Fruit fly (Drosophila melanogaster) whole organism, embryonic: ENCODE measurements around the gene Irbp18.

Source experiments
- Atf6 ChIP-seq: fragments of 200-800 bp; sonication (Bioruptor generic); IDR thresholded peaks from 2 replicates; pipeline ENCODE4 v1.3.6; 2022; ENCODE audit warnings: missing biosample characterization, missing genetic modification characterization
- CG12769 ChIP-seq: fragments of 200-800 bp; sonication (Bioruptor generic); optimal IDR thresholded peaks from 2 replicates; lab custom pipeline; 2019; ENCODE audit warnings: missing biosample characterization, mild to moderate bottlenecking, missing genetic modification characterization, moderate library complexity
- CG13624 ChIP-seq: fragments of 200-800 bp; sonication (Bioruptor generic); optimal IDR thresholded peaks from 2 replicates; lab custom pipeline; 2016; ENCODE audit warnings: missing biosample characterization, missing genetic modification characterization
- CG14710 ChIP-seq: fragments of 200-800 bp; sonication (Bioruptor generic); optimal IDR thresholded peaks from 3 replicates; lab custom pipeline; 2019; ENCODE audit warnings: missing biosample characterization, mild to moderate bottlenecking, missing genetic modification characterization, moderate library complexity
- CG15011 ChIP-seq: fragments of 200-800 bp; sonication (Bioruptor generic); optimal IDR thresholded peaks from 3 replicates; lab custom pipeline; 2018; ENCODE audit warnings: missing biosample characterization, mild to moderate bottlenecking, missing genetic modification characterization
- CG17802 ChIP-seq: fragments of 200-800 bp; sonication (Bioruptor generic); optimal IDR thresholded peaks from 2 replicates; lab custom pipeline; 2018; ENCODE audit warnings: missing biosample characterization, mild to moderate bottlenecking, missing genetic modification characterization, moderate library complexity
- CG17912 ChIP-seq: fragments of 200-800 bp; sonication (Bioruptor generic); optimal IDR thresholded peaks from 2 replicates; lab custom pipeline; 2018; ENCODE audit warnings: missing biosample characterization, mild to moderate bottlenecking, missing genetic modification characterization
- CG1792 ChIP-seq: fragments of 200-800 bp; sonication (Bioruptor generic); optimal IDR thresholded peaks from 2 replicates; lab custom pipeline; 2016; ENCODE audit warnings: missing biosample characterization, missing genetic modification characterization
- CG1832 ChIP-seq: fragments of 200-800 bp; sonication (Bioruptor generic); optimal IDR thresholded peaks from 2 replicates; lab custom pipeline; 2017; ENCODE audit warnings: missing biosample characterization, mild to moderate bottlenecking, missing genetic modification characterization, inconsistent platforms
- CG18476 ChIP-seq: fragments of 200-800 bp; sonication (Bioruptor generic); optimal IDR thresholded peaks from 2 replicates; lab custom pipeline; 2016; ENCODE audit warnings: missing biosample characterization, mild to moderate bottlenecking, missing genetic modification characterization
- CG2678 ChIP-seq: fragments of 200-800 bp; sonication (Bioruptor generic); optimal IDR thresholded peaks from 3 replicates; lab custom pipeline; 2019; ENCODE audit warnings: missing biosample characterization, mild to moderate bottlenecking, missing genetic modification characterization, moderate library complexity
- CG30431 ChIP-seq: fragments of 200-800 bp; sonication (Bioruptor generic); optimal IDR thresholded peaks from 2 replicates; lab custom pipeline; 2017; ENCODE audit warnings: missing biosample characterization, missing genetic modification characterization
- CG31388 ChIP-seq: fragments of 200-800 bp; sonication (Bioruptor generic); optimal IDR thresholded peaks from 2 replicates; lab custom pipeline; 2016; ENCODE audit warnings: missing biosample characterization, missing genetic modification characterization
- CG31441 ChIP-seq: fragments of 200-800 bp; sonication (Bioruptor generic); IDR thresholded peaks from 2 replicates; pipeline ENCODE4 v1.3.6; 2022; ENCODE audit warnings: missing biosample characterization, missing genetic modification characterization
- CG3163 ChIP-seq: fragments of 200-800 bp; sonication (Bioruptor generic); optimal IDR thresholded peaks from 3 replicates; lab custom pipeline; 2016; ENCODE audit warnings: missing biosample characterization, missing genetic modification characterization
- CG34376 ChIP-seq: fragments of 200-800 bp; sonication (Bioruptor generic); optimal IDR thresholded peaks from 2 replicates; lab custom pipeline; 2018; ENCODE audit warnings: missing biosample characterization, mild to moderate bottlenecking, missing genetic modification characterization
- CG5953 ChIP-seq: fragments of 200-800 bp; sonication (Bioruptor generic); IDR thresholded peaks from 2 replicates; pipeline ENCODE4 v1.3.6; 2022; ENCODE audit warnings: missing biosample characterization, missing genetic modification characterization
- CG6654 ChIP-seq: fragments of 200-800 bp; sonication (Bioruptor generic); optimal IDR thresholded peaks from 2 replicates; lab custom pipeline; 2017; ENCODE audit warnings: missing biosample characterization, mild to moderate bottlenecking, missing genetic modification characterization
- CG7357 ChIP-seq: fragments of 200-800 bp; sonication (Bioruptor generic); IDR thresholded peaks from 3 replicates; pipeline ENCODE4 v1.3.6; 2022; ENCODE audit warnings: missing biosample characterization, missing genetic modification characterization
- CG7372 ChIP-seq: fragments of 200-800 bp; sonication (Bioruptor generic); IDR thresholded peaks from 2 replicates; pipeline ENCODE4 v1.3.6; 2022; ENCODE audit warnings: missing biosample characterization, missing genetic modification characterization
- CG7786 ChIP-seq: fragments of 200-800 bp; sonication (Bioruptor generic); optimal IDR thresholded peaks from 2 replicates; lab custom pipeline; 2016; ENCODE audit warnings: missing biosample characterization, missing genetic modification characterization
- CG7839 ChIP-seq: fragments of 200-800 bp; sonication (Bioruptor generic); optimal IDR thresholded peaks from 3 replicates; lab custom pipeline; 2018; ENCODE audit warnings: missing biosample characterization, mild to moderate bottlenecking, missing genetic modification characterization, moderate library complexity
- CoRest ChIP-seq: fragments of 200-800 bp; sonication (Bioruptor generic); optimal IDR thresholded peaks from 3 replicates; lab custom pipeline; 2018; ENCODE audit warnings: missing biosample characterization, mild to moderate bottlenecking, missing genetic modification characterization, moderate library complexity
- Dp ChIP-seq: fragments of 200-800 bp; sonication (Bioruptor generic); optimal IDR thresholded peaks from 2 replicates; lab custom pipeline; 2018; ENCODE audit warnings: missing biosample characterization, mild to moderate bottlenecking, missing genetic modification characterization, moderate library complexity
- Eip74EF ChIP-seq, 2 experiments: fragments of 200-800 bp in 1 of 2; fragments of >200 bp in 1 of 2; sonication (Bioruptor generic) in 1 of 2; optimal IDR thresholded peaks; 2 replicates each; lab custom pipeline; 2017 to 2019; ENCODE audit warnings: missing biosample characterization in 2 of 2, missing genetic modification characterization in 2 of 2, mild to moderate bottlenecking in 1 of 2, moderate library complexity in 1 of 2
- Hsf ChIP-seq: fragments of 200-800 bp; sonication (Bioruptor generic); optimal IDR thresholded peaks from 3 replicates; lab custom pipeline; 2016; ENCODE audit warnings: missing biosample characterization, missing genetic modification characterization
- MBD-R2 ChIP-seq: fragments of 200-800 bp; sonication (Bioruptor generic); IDR thresholded peaks from 2 replicates; pipeline ENCODE4 v1.3.6; 2022; ENCODE audit warnings: missing biosample characterization, missing genetic modification characterization
- Med ChIP-seq: fragments of 200-800 bp; sonication (Bioruptor generic); peaks from one replicate; lab custom pipeline; 2016; ENCODE audit warnings: missing biosample characterization, missing genetic modification characterization, mild to moderate bottlenecking, inconsistent platforms, moderate library complexity
- Mes4 ChIP-seq: fragments of 200-800 bp; sonication (Bioruptor generic); optimal IDR thresholded peaks from 2 replicates; lab custom pipeline; 2016; ENCODE audit warnings: missing biosample characterization, missing genetic modification characterization
- NfI ChIP-seq: fragments of 200-800 bp; sonication (Bioruptor generic); optimal IDR thresholded peaks from 3 replicates; lab custom pipeline; 2018; ENCODE audit warnings: missing biosample characterization, mild to moderate bottlenecking, missing genetic modification characterization, moderate library complexity
- ab ChIP-seq: fragments of 200-800 bp; sonication (Bioruptor generic); optimal IDR thresholded peaks from 2 replicates; lab custom pipeline; 2016; ENCODE audit warnings: missing biosample characterization, missing genetic modification characterization
- ap ChIP-seq: fragments of 200-800 bp; sonication (Bioruptor generic); IDR thresholded peaks from 2 replicates; pipeline ENCODE4 v1.3.6; 2022; ENCODE audit warnings: missing biosample characterization, missing genetic modification characterization
- ara ChIP-seq: fragments of 200-800 bp; sonication (Bioruptor generic); IDR thresholded peaks from 2 replicates; pipeline ENCODE4 v1.3.6; 2022; ENCODE audit warnings: missing biosample characterization, missing genetic modification characterization
- chm ChIP-seq: fragments of 200-800 bp; sonication (Bioruptor generic); IDR thresholded peaks from 2 replicates; pipeline ENCODE4 v1.3.6; 2022; ENCODE audit warnings: missing biosample characterization, missing genetic modification characterization
- crc ChIP-seq: fragments of 200-800 bp; sonication (Bioruptor generic); optimal IDR thresholded peaks from 2 replicates; lab custom pipeline; 2016; ENCODE audit warnings: missing biosample characterization, missing genetic modification characterization
- crol ChIP-seq: fragments of 200-800 bp; sonication (Bioruptor generic); IDR thresholded peaks from 2 replicates; pipeline ENCODE4 v1.3.6; 2022; ENCODE audit warnings: missing biosample characterization, missing genetic modification characterization
- fu2 ChIP-seq: fragments of 200-800 bp; sonication (Bioruptor generic); optimal IDR thresholded peaks from 2 replicates; lab custom pipeline; 2016; ENCODE audit warnings: missing biosample characterization, missing genetic modification characterization
- jigr1 ChIP-seq: fragments of 200-800 bp; sonication (Bioruptor generic); IDR thresholded peaks from 3 replicates; pipeline ENCODE4 v1.3.6; 2022; ENCODE audit warnings: missing biosample characterization, missing genetic modification characterization
- ken ChIP-seq: fragments of 200-800 bp; sonication (Bioruptor generic); IDR thresholded peaks from 3 replicates; pipeline ENCODE4 v1.3.6; 2022; ENCODE audit warnings: missing biosample characterization, missing genetic modification characterization
- nau ChIP-seq: fragments of 200-800 bp; sonication (Bioruptor generic); optimal IDR thresholded peaks from 3 replicates; lab custom pipeline; 2017; ENCODE audit warnings: missing biosample characterization, mild to moderate bottlenecking, missing genetic modification characterization, missing genetic modification reagents
- psq ChIP-seq: fragments of 200-800 bp; sonication (Bioruptor generic); optimal IDR thresholded peaks from 2 replicates; lab custom pipeline; 2017; ENCODE audit warnings: missing biosample characterization, missing genetic modification characterization
- schlank ChIP-seq: fragments of 200-800 bp; sonication (Bioruptor generic); optimal IDR thresholded peaks from 2 replicates; lab custom pipeline; 2018; ENCODE audit warnings: missing biosample characterization, mild to moderate bottlenecking, missing genetic modification characterization
- shn ChIP-seq: fragments of 200-800 bp; sonication (Bioruptor generic); optimal IDR thresholded peaks from 3 replicates; lab custom pipeline; 2016; ENCODE audit warnings: missing biosample characterization, missing genetic modification characterization
- sim ChIP-seq: fragments of 200-800 bp; sonication (Bioruptor generic); IDR thresholded peaks from 2 replicates; pipeline ENCODE4 v1.3.6; 2022; ENCODE audit warnings: missing biosample characterization, missing genetic modification characterization
- sr ChIP-seq: fragments of 200-800 bp; sonication (Bioruptor generic); IDR thresholded peaks from 3 replicates; pipeline ENCODE4 v1.3.6; 2022; ENCODE audit warnings: missing biosample characterization, missing genetic modification characterization
- stc ChIP-seq: fragments of 200-800 bp; sonication (Bioruptor generic); IDR thresholded peaks from 2 replicates; pipeline ENCODE4 v1.3.6; 2022; ENCODE audit warnings: missing biosample characterization, missing genetic modification characterization
- tio ChIP-seq: fragments of 200-800 bp; sonication (Bioruptor generic); optimal IDR thresholded peaks from 2 replicates; lab custom pipeline; 2017; ENCODE audit warnings: missing biosample characterization, missing genetic modification characterization, inconsistent platforms
- twi ChIP-seq: fragments of 200-800 bp; optimal IDR thresholded peaks from 2 replicates; lab custom pipeline; 2019; ENCODE audit warnings: missing biosample characterization, mild to moderate bottlenecking, missing genetic modification characterization, moderate library complexity
- unc-4 ChIP-seq: fragments of 200-800 bp; sonication (Bioruptor generic); IDR thresholded peaks from 2 replicates; pipeline ENCODE4 v1.3.6; 2022; ENCODE audit warnings: missing biosample characterization, missing genetic modification characterization; ENCODE audit not compliant: partially characterized antibody

Gene Irbp18

dm6 chr3L:11097982-11098663, at the start of gene Irbp18, which contains the start of gene APP-BP1 (continued):
- peak; percentile 92 for TF ChIP-seq fu2 (GFP tag; lab: Kevin White, UChicago)
- TF ChIP-seq CG18476 (GFP tag; lab: Kevin White, UChicago): peak; percentile 96
- peak; percentile 94 for TF ChIP-seq CG7786 (GFP tag; lab: Kevin White, UChicago)
- TF ChIP-seq CG15011 (GFP tag; lab: Kevin White, UChicago): peak; percentile 91
- TF ChIP-seq MBD-R2 (GFP tag; lab: Robert Waterston, UW): peak; percentile 72
- TF ChIP-seq CoRest (tag; lab: Kevin White, UChicago): peak; percentile 95
- TF ChIP-seq CG6654 (GFP tag; lab: Kevin White, UChicago): peak; percentile 76
- peak; percentile 94 for TF ChIP-seq CG14710 (tag; lab: Kevin White, UChicago)
- peak; percentile 92 for TF ChIP-seq CG12769 (tag; lab: Kevin White, UChicago)
- TF ChIP-seq tio (GFP tag; lab: Kevin White, UChicago): peak; percentile 98
- peak; percentile 95 for TF ChIP-seq CG2678 (tag; lab: Kevin White, UChicago)
- no peak for TF ChIP-seq CG1832
- TF ChIP-seq jigr1 (GFP tag; lab: Robert Waterston, UW): peak; percentile 54; the same call in 1 of the 3 replicates
- peak; percentile 84 for TF ChIP-seq CG7372 (GFP tag; lab: Robert Waterston, UW)
- TF ChIP-seq schlank (tag; lab: Kevin White, UChicago): peak; percentile 90
- peak; percentile 91 for TF ChIP-seq crc (GFP tag; lab: Kevin White, UChicago)
- TF ChIP-seq CG7839 (tag; lab: Kevin White, UChicago): peak; percentile 94
- peak; percentile 79 for TF ChIP-seq chm (GFP tag; lab: Robert Waterston, UW)
- TF ChIP-seq ap (GFP tag; lab: Robert Waterston, UW): peak; percentile 67
- peak; percentile 89 for TF ChIP-seq Atf6 (GFP tag; lab: Robert Waterston, UW)
- peak; percentile 32; the same call in 1 of the 2 replicates for TF ChIP-seq unc-4 (GFP tag; lab: Robert Waterston, UW)
- TF ChIP-seq CG31441: peak; percentile 95
- peak; percentile 92 for TF ChIP-seq nau (GFP tag; lab: Kevin White, UChicago)
- peak; percentile 80 for TF ChIP-seq CG3163 (GFP tag; lab: Kevin White, UChicago)
- TF ChIP-seq Dp (GFP tag; lab: Kevin White, UChicago): peak; percentile 32
- TF ChIP-seq CG7357 (GFP tag; lab: Robert Waterston, UW): peak; percentile 66; the same call in 2 of the 3 replicates
- peak; percentile 68; the same call in 1 of the 2 replicates for TF ChIP-seq sim
- peak; percentile 82 for TF ChIP-seq CG31388 (GFP tag; lab: Kevin White, UChicago)
- TF ChIP-seq ara: peak; percentile 84
- peak; percentile 95 for TF ChIP-seq CG34376 (GFP tag; lab: Kevin White, UChicago)
- peak; percentile 43; the same call in 1 of the 2 replicates for TF ChIP-seq crol (GFP tag; lab: Robert Waterston, UW)
- TF ChIP-seq NfI (GFP tag; lab: Kevin White, UChicago): peak; percentile 95
- peak; percentile 95 for TF ChIP-seq CG13624 (GFP tag; lab: Kevin White, UChicago)
- peak; percentile 99 for TF ChIP-seq Med
- peak; percentile 97 for TF ChIP-seq Hsf (GFP tag; lab: Kevin White, UChicago)
- TF ChIP-seq CG1792: peak; percentile 91
- peak; percentile 94 for TF ChIP-seq CG30431 (GFP tag; lab: Kevin White, UChicago)
- TF ChIP-seq sr (GFP tag; lab: Robert Waterston, UW): 0 out of 3 replicates have a peak, but pooled peaks have one; percentile 25
- TF ChIP-seq ab (GFP tag; lab: Kevin White, UChicago): peak; percentile 76
- peak; percentile 47 for TF ChIP-seq CG17912 (GFP tag; lab: Kevin White, UChicago)
- TF ChIP-seq psq (GFP tag; lab: Kevin White, UChicago): peak; percentile 86
- TF ChIP-seq stc (GFP tag; lab: Robert Waterston, UW): peak; percentile 84
- TF ChIP-seq shn: peak; percentile 90
- TF ChIP-seq CG5953: no peak; the same call in 1 of the 2 replicates
- TF ChIP-seq Eip74EF (GFP tag; optimal IDR thresholded peaks at IDR 0.05; lab: Kevin White, UChicago): peak in 1 of 2 experiments; percentile 84
- peak; percentile 90 for TF ChIP-seq Mes4
- peak; percentile 71 for TF ChIP-seq CG17802 (tag; lab: Kevin White, UChicago)
- TF ChIP-seq ken: peak; percentile 79
- TF ChIP-seq twi (tag; lab: Kevin White, UChicago): peak; percentile 77
